Worm (Caenorhabditis elegans) whole organism, L2 larva: ENCODE measurements around the gene igcm-4.

Experiments used
- C34F6.9 ChIP-seq: fragments of 150-350 bp; optimal IDR thresholded peaks from 2 replicates; lab custom pipeline; 2014; ENCODE audit warnings: missing biosample characterization, missing genetic modification characterization
- F13H6.1 ChIP-seq: sonication (generic microtip); optimal IDR thresholded peaks from 2 replicates; lab custom pipeline; 2016; ENCODE audit warnings: missing genetic modification characterization, missing compliant biosample characterization
- R02D3.7 ChIP-seq: fragments of 150-350 bp; optimal IDR thresholded peaks from 2 replicates; lab custom pipeline; 2014; ENCODE audit warnings: missing biosample characterization, missing genetic modification characterization
- ZK546.5 ChIP-seq: sonication (generic microtip); optimal IDR thresholded peaks from 2 replicates; lab custom pipeline; 2017; ENCODE audit warnings: missing biosample characterization, missing genetic modification characterization
- aly-2 ChIP-seq: fragments of 150-350 bp; optimal IDR thresholded peaks from 2 replicates; lab custom pipeline; 2014; ENCODE audit warnings: missing biosample characterization, missing genetic modification characterization
- ama-1 ChIP-seq: fragments of 150-350 bp; optimal IDR thresholded peaks from 2 replicates; lab custom pipeline; 2018; ENCODE audit warnings: inconsistent platforms
- blmp-1 ChIP-seq: sonication (generic microtip); optimal IDR thresholded peaks from 2 replicates; lab custom pipeline; 2017; ENCODE audit warnings: missing genetic modification characterization, mild to moderate bottlenecking, missing compliant biosample characterization, antibody characterized with exemption, moderate library complexity; ENCODE audit not compliant: insufficient read depth
- ceh-16 ChIP-seq: fragments of 150-350 bp; optimal IDR thresholded peaks from 2 replicates; lab custom pipeline; 2014; ENCODE audit warnings: missing biosample characterization, missing genetic modification characterization
- ceh-82 ChIP-seq: fragments of 150-350 bp; optimal IDR thresholded peaks from 2 replicates; lab custom pipeline; 2014; ENCODE audit warnings: missing biosample characterization, missing genetic modification characterization
- crh-2 ChIP-seq: sonication (generic microtip); optimal IDR thresholded peaks from 2 replicates; lab custom pipeline; 2017; ENCODE audit warnings: missing biosample characterization, missing genetic modification characterization
- elt-1 ChIP-seq: fragments of 150-350 bp; optimal IDR thresholded peaks from 2 replicates; lab custom pipeline; 2014; ENCODE audit warnings: missing biosample characterization, missing genetic modification characterization
- elt-3 ChIP-seq: sonication (generic microtip); optimal IDR thresholded peaks from 2 replicates; lab custom pipeline; 2017; ENCODE audit warnings: missing biosample characterization, missing genetic modification characterization
- fos-1 ChIP-seq: fragments of 150-350 bp; optimal IDR thresholded peaks from 2 replicates; lab custom pipeline; 2014; ENCODE audit warnings: missing biosample characterization, missing genetic modification characterization
- lin-13 ChIP-seq: fragments of 150-350 bp; optimal IDR thresholded peaks from 2 replicates; lab custom pipeline; 2014; ENCODE audit warnings: missing biosample characterization, missing genetic modification reagents, missing genetic modification characterization
- lsy-2 ChIP-seq, 2 experiments: fragments of 150-350 bp in 1 of 2; sonication (generic microtip) in 1 of 2; optimal IDR thresholded peaks; 2 replicates each; lab custom pipeline; 2014 to 2017; ENCODE audit warnings: missing biosample characterization in 2 of 2, missing genetic modification characterization in 2 of 2
- mab-5 ChIP-seq: fragments of 150-350 bp; optimal IDR thresholded peaks from 2 replicates; lab custom pipeline; 2014; ENCODE audit warnings: missing biosample characterization, missing genetic modification characterization
- mbf-1 ChIP-seq: sonication (generic microtip); optimal IDR thresholded peaks from 2 replicates; lab custom pipeline; 2017; ENCODE audit warnings: missing biosample characterization, missing genetic modification characterization
- mdl-1 ChIP-seq, 2 experiments: fragments of 150-350 bp in 1 of 2; sonication (generic microtip) in 1 of 2; optimal IDR thresholded peaks; 2 replicates each; lab custom pipeline; 2017; ENCODE audit warnings: missing biosample characterization in 2 of 2, missing genetic modification characterization in 2 of 2
- nhr-11 ChIP-seq: fragments of 150-350 bp; optimal IDR thresholded peaks from 2 replicates; lab custom pipeline; 2014; ENCODE audit warnings: missing biosample characterization, missing genetic modification characterization
- nhr-21 ChIP-seq: fragments of 150-350 bp; optimal IDR thresholded peaks from 2 replicates; lab custom pipeline; 2014; ENCODE audit warnings: missing biosample characterization, missing genetic modification characterization
- nhr-23 ChIP-seq: fragments of 150-350 bp; optimal IDR thresholded peaks from 2 replicates; lab custom pipeline; 2014; ENCODE audit warnings: missing biosample characterization, missing genetic modification reagents, missing genetic modification characterization
- nhr-237 ChIP-seq: fragments of 150-350 bp; optimal IDR thresholded peaks from 2 replicates; lab custom pipeline; 2014; ENCODE audit warnings: missing biosample characterization, missing genetic modification characterization
- nhr-6 ChIP-seq: fragments of 150-350 bp; optimal IDR thresholded peaks from 2 replicates; lab custom pipeline; 2014; ENCODE audit warnings: missing biosample characterization, missing genetic modification characterization
- nhr-77 ChIP-seq: fragments of 150-350 bp; optimal IDR thresholded peaks from 2 replicates; lab custom pipeline; 2014; ENCODE audit warnings: missing biosample characterization, missing genetic modification characterization
- sma-9 ChIP-seq, 2 experiments: fragments of 150-350 bp in 1 of 2; sonication (generic microtip) in 1 of 2; optimal IDR thresholded peaks; 2 replicates each; lab custom pipeline; 2014 to 2016; ENCODE audit warnings: missing genetic modification characterization in 2 of 2, mild to moderate bottlenecking in 1 of 2, missing biosample characterization in 1 of 2, missing compliant biosample characterization in 1 of 2, missing genetic modification reagents in 1 of 2, moderate library complexity in 1 of 2
- unc-39 ChIP-seq: fragments of 150-350 bp; optimal IDR thresholded peaks from 2 replicates; lab custom pipeline; 2014; ENCODE audit warnings: missing biosample characterization, missing genetic modification characterization
- unc-55 ChIP-seq: fragments of 150-350 bp; sonication (generic microtip); optimal IDR thresholded peaks from 3 replicates; lab custom pipeline; 2014; ENCODE audit warnings: missing biosample characterization, missing genetic modification reagents, missing genetic modification characterization
- unc-62 ChIP-seq: fragments of 150-350 bp; optimal IDR thresholded peaks from 2 replicates; lab custom pipeline; 2014; ENCODE audit warnings: missing biosample characterization, missing genetic modification reagents, missing genetic modification characterization
- ztf-1 ChIP-seq: fragments of 200-800 bp; sonication (Bioruptor generic); conservative IDR thresholded peaks from 2 replicates; pipeline ENCODE4 v1.3.6; 2022; ENCODE audit warnings: missing genetic modification characterization, missing compliant biosample characterization
- ztf-11 ChIP-seq: sonication (generic microtip); optimal IDR thresholded peaks from 2 replicates; lab custom pipeline; 2017; ENCODE audit warnings: missing biosample characterization, missing genetic modification characterization
- ztf-4 ChIP-seq: fragments of 150-350 bp; optimal IDR thresholded peaks from 2 replicates; lab custom pipeline; 2014; ENCODE audit warnings: missing biosample characterization, missing genetic modification characterization

igcm-4 gene

DNA sequence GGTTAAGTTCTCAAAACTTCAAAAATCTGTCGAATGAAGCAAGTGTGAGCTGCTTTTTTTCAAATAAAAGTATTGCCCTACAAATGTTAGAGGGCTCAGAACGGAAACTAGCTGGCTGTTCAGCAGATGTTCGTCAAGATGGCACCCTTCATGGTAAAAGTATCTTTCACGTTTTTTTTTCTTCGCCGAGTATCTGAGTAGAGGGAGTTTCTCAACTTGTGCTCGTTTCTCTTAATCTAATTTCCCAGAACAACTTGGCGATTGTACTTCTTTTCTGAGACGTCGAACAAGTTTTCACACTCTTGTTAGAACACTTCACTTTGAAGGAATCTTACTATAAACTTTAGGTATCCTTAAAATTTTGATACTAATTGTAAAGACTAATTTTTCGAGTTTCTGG is 41.6 kb upstream of the igcm-4 start:
- TF ChIP-seq nhr-77 (no peak), ztf-1 (GFP tag; lab: Robert Waterston, UW) (no peak), mdl-1 (tag; optimal IDR thresholded peaks at IDR 0.05; lab: Kevin White, UChicago) (no peak), sma-9 (GFP tag; optimal IDR thresholded peaks at IDR 0.05; lab: Kevin White, UChicago) (no peak), sma-9 (tag; optimal IDR thresholded peaks at IDR 0.05; lab: Kevin White, UChicago) (no peak), lin-13 (GFP tag; lab: Kevin White, UChicago) (no peak), unc-62 (GFP tag; lab: Kevin White, UChicago) (no peak), lsy-2 (tag; optimal IDR thresholded peaks at IDR 0.05; lab: Kevin White, UChicago) (no peak), aly-2 (no peak), nhr-11 (tag; lab: Kevin White, UChicago) (no peak), mbf-1 (tag; lab: Kevin White, UChicago) (no peak), ztf-11 (tag; lab: Kevin White, UChicago) (no peak), mab-5 (tag; lab: Kevin White, UChicago) (no peak), nhr-237 (tag; lab: Kevin White, UChicago) (no peak)

- TF ChIP-seq lsy-2 (tag; optimal IDR thresholded peaks at IDR 0.05; lab: Kevin White, UChicago) (no peak), C34F6.9 (tag; lab: Kevin White, UChicago) (peak; percentile 3), unc-55 (GFP tag; lab: Kevin White, UChicago) (peak; percentile 8)
- TF ChIP-seq, all 48 proteins: peak for 2
Observed at ce11 chrX:2085494-2085893, 39.3 kb upstream of the igcm-4 start.

DNA sequence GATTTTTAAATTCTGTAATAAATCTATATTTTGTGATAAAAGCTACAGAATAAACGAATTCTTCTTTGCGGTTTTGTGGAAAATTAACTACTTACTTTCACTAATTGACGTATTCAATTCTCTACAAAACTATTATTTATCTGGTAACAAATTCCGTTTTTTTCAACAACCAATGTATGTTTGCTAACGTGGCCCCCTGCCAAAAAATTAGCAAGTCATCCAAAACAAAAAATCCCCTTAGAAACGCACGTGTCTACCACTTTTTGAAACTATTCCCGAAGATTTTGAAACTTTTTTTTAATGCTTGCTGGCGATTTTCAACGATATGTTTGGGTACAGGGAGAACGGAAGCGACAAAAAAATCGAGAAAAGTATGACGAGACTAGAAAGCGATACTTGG is 38.8 kb upstream of the igcm-4 start, which contains the start of gene F49H12.2:
Gene F49H12.2, plus strand, starts transcription at position 301 of the 400 bp plus-strand sequence.
- TF ChIP-seq fos-1 (tag; lab: Kevin White, UChicago) (no peak), nhr-6 (tag; lab: Kevin White, UChicago) (no peak), ama-1 (lab: Kevin White, UChicago) (no peak)

ce11 chrX:2084019-2084418 is 37.9 kb upstream of the igcm-4 start, which contains the start of gene F49H12.3:
F49H12.3 (plus strand) TSS chrX:2084375.
- TF ChIP-seq unc-62 (GFP tag; lab: Kevin White, UChicago) (no peak), crh-2 (no peak), fos-1 (tag; lab: Kevin White, UChicago) (no peak), ceh-82 (tag; lab: Kevin White, UChicago) (no peak), mdl-1 (tag; optimal IDR thresholded peaks at IDR 0.05; lab: Kevin White, UChicago) (no peak), elt-3 (no peak), unc-55 (GFP tag; lab: Kevin White, UChicago) (no peak), nhr-11 (tag; lab: Kevin White, UChicago) (no peak)

ce11 chrX:2079536-2079935 is 33.4 kb upstream of the igcm-4 start, which contains the start of gene F49H12.4:
F49H12.4 (plus strand) TSS chrX:2079836.
- TF ChIP-seq unc-39 (tag; lab: Kevin White, UChicago) (no peak), elt-1 (tag; lab: Kevin White, UChicago) (no peak), nhr-21 (tag; lab: Kevin White, UChicago) (no peak), nhr-6 (tag; lab: Kevin White, UChicago) (no peak), R02D3.7 (tag; lab: Kevin White, UChicago) (no peak), ZK546.5 (tag; lab: Kevin White, UChicago) (no peak)
- TF ChIP-seq, all 48 proteins: peak for 0

- TF ChIP-seq ama-1 (lab: Kevin White, UChicago) (no peak), elt-3 (no peak), ZK546.5 (tag; lab: Kevin White, UChicago) (no peak), sma-9 (GFP tag; optimal IDR thresholded peaks at IDR 0.05; lab: Kevin White, UChicago) (no peak), sma-9 (tag; optimal IDR thresholded peaks at IDR 0.05; lab: Kevin White, UChicago) (no peak), F13H6.1 (tag; lab: Kevin White, UChicago) (no peak), nhr-11 (tag; lab: Kevin White, UChicago) (no peak), nhr-237 (tag; lab: Kevin White, UChicago) (no peak), ztf-4 (tag; lab: Kevin White, UChicago) (no peak), nhr-6 (tag; lab: Kevin White, UChicago) (no peak), nhr-23 (tag; lab: Kevin White, UChicago) (no peak), blmp-1 (tag; lab: Kevin White, UChicago) (no peak), aly-2 (no peak), ceh-16 (tag; lab: Kevin White, UChicago) (no peak), ztf-1 (GFP tag; lab: Robert Waterston, UW) (no peak), unc-39 (tag; lab: Kevin White, UChicago) (no peak)
Observed at ce11 chrX:2078822-2079221, 32.7 kb upstream of the igcm-4 start.
